Worm (Caenorhabditis elegans) whole organism, late embryonic: ENCODE data around the gene grd-6.

ENCODE experiments used
- C38D4.7 ChIP-seq: fragments of 200-800 bp; sonication (Bioruptor generic); optimal IDR thresholded peaks from 2 replicates; lab custom pipeline; 2018; ENCODE audit warnings: mild to moderate bottlenecking, missing genetic modification characterization, moderate library complexity, missing compliant biosample characterization
- K09A11.1 ChIP-seq: sonication (generic microtip); optimal IDR thresholded peaks from 2 replicates; lab custom pipeline; 2017; ENCODE audit warnings: antibody characterized with exemption, mild to moderate bottlenecking, missing genetic modification characterization, missing compliant biosample characterization; ENCODE audit not compliant: insufficient read depth
- ahr-1 ChIP-seq: sonication (generic microtip); optimal IDR thresholded peaks from 2 replicates; lab custom pipeline; 2016; ENCODE audit warnings: missing genetic modification characterization, missing compliant biosample characterization
- ceh-14 ChIP-seq: sonication (generic microtip); optimal IDR thresholded peaks from 2 replicates; lab custom pipeline; 2016; ENCODE audit warnings: missing genotype, missing genetic modification characterization, missing compliant biosample characterization
- ceh-18 ChIP-seq: sonication (generic microtip); optimal IDR thresholded peaks from 2 replicates; lab custom pipeline; 2016; ENCODE audit warnings: missing genetic modification characterization, missing compliant biosample characterization
- ceh-19 ChIP-seq: fragments of 200-800 bp; sonication (Bioruptor generic); optimal IDR thresholded peaks from 2 replicates; lab custom pipeline; 2018; ENCODE audit warnings: mild to moderate bottlenecking, missing genetic modification characterization, missing compliant biosample characterization
- ceh-2 ChIP-seq: sonication (generic microtip); optimal IDR thresholded peaks from 2 replicates; lab custom pipeline; 2016; ENCODE audit warnings: missing genotype, missing genetic modification characterization, missing compliant biosample characterization
- ceh-22 ChIP-seq: sonication (generic microtip); optimal IDR thresholded peaks from 2 replicates; lab custom pipeline; 2017; ENCODE audit warnings: missing biosample characterization, missing genetic modification characterization
- ceh-30 ChIP-seq: fragments of 150-350 bp; optimal IDR thresholded peaks from 2 replicates; lab custom pipeline; 2014; ENCODE audit warnings: missing biosample characterization, missing genetic modification characterization
- ceh-31 ChIP-seq: sonication (generic microtip); optimal IDR thresholded peaks from 2 replicates; lab custom pipeline; 2016; ENCODE audit warnings: missing genetic modification characterization, missing compliant biosample characterization
- ceh-45 ChIP-seq: fragments of 200-800 bp; sonication (Bioruptor generic); IDR thresholded peaks from 2 replicates; pipeline ENCODE4 v1.3.6; 2022; ENCODE audit warnings: missing genetic modification reagents, missing genetic modification characterization, missing compliant biosample characterization
- ceh-48 ChIP-seq: sonication (generic microtip); optimal IDR thresholded peaks from 2 replicates; lab custom pipeline; 2016; ENCODE audit warnings: missing genetic modification characterization, inconsistent platforms, missing compliant biosample characterization
- ceh-6 ChIP-seq: fragments of 200-800 bp; sonication (Bioruptor generic); optimal IDR thresholded peaks from 2 replicates; lab custom pipeline; 2018; ENCODE audit warnings: mild to moderate bottlenecking, missing genetic modification characterization, missing compliant biosample characterization
- che-1 ChIP-seq: sonication (generic microtip); optimal IDR thresholded peaks from 2 replicates; lab custom pipeline; 2016; ENCODE audit warnings: mild to moderate bottlenecking, missing genetic modification characterization, missing compliant biosample characterization
- dmd-4 ChIP-seq: sonication (generic microtip); optimal IDR thresholded peaks from 2 replicates; lab custom pipeline; 2016; ENCODE audit warnings: borderline replicate concordance, missing genetic modification characterization, missing compliant biosample characterization
- eyg-1 ChIP-seq: sonication (generic microtip); optimal IDR thresholded peaks from 2 replicates; lab custom pipeline; 2016; ENCODE audit warnings: missing genotype, missing genetic modification characterization, missing compliant biosample characterization
- fax-1 ChIP-seq: sonication (generic microtip); optimal IDR thresholded peaks from 2 replicates; lab custom pipeline; 2016; ENCODE audit warnings: missing genotype, missing genetic modification characterization, missing compliant biosample characterization
- fkh-10 ChIP-seq: fragments of 150-350 bp; optimal IDR thresholded peaks from 2 replicates; lab custom pipeline; 2014; ENCODE audit warnings: missing biosample characterization, missing genetic modification reagents, missing genetic modification characterization
- fkh-6 ChIP-seq: sonication (generic microtip); optimal IDR thresholded peaks from 2 replicates; lab custom pipeline; 2016; ENCODE audit warnings: missing genetic modification characterization, missing compliant biosample characterization
- gmeb-2 ChIP-seq: sonication (generic microtip); optimal IDR thresholded peaks from 2 replicates; lab custom pipeline; 2016; ENCODE audit warnings: missing genetic modification characterization, inconsistent platforms, missing compliant biosample characterization
- hlh-13 ChIP-seq: fragments of 200-800 bp; sonication (Bioruptor generic); optimal IDR thresholded peaks from 2 replicates; lab custom pipeline; 2018; ENCODE audit warnings: mild to moderate bottlenecking, missing genetic modification characterization, missing compliant biosample characterization
- hlh-30 ChIP-seq: sonication (generic microtip); optimal IDR thresholded peaks from 2 replicates; lab custom pipeline; 2017; ENCODE audit warnings: antibody characterized with exemption, missing genetic modification characterization, missing compliant biosample characterization; ENCODE audit not compliant: insufficient read depth
- hlh-6 ChIP-seq: sonication (generic microtip); optimal IDR thresholded peaks from 2 replicates; lab custom pipeline; 2016; ENCODE audit warnings: missing genotype, missing genetic modification characterization, missing compliant biosample characterization
- hlh-8 ChIP-seq: sonication (generic microtip); optimal IDR thresholded peaks from 2 replicates; lab custom pipeline; 2016; ENCODE audit warnings: missing genotype, missing genetic modification characterization, missing compliant biosample characterization
- lim-6 ChIP-seq: sonication (generic microtip); optimal IDR thresholded peaks from 2 replicates; lab custom pipeline; 2016; ENCODE audit warnings: missing genetic modification characterization, missing compliant biosample characterization
- lin-11 ChIP-seq: fragments of 200-800 bp; sonication (Bioruptor generic); optimal IDR thresholded peaks from 2 replicates; lab custom pipeline; 2018; ENCODE audit warnings: mild to moderate bottlenecking, missing genetic modification characterization, missing compliant biosample characterization
- madf-2 ChIP-seq: sonication (generic microtip); optimal IDR thresholded peaks from 2 replicates; lab custom pipeline; 2017; ENCODE audit warnings: missing genetic modification characterization, missing compliant biosample characterization
- nhr-11 ChIP-seq: fragments of 150-350 bp; optimal IDR thresholded peaks from 2 replicates; lab custom pipeline; 2014; ENCODE audit warnings: missing biosample characterization, missing genetic modification characterization
- odd-2 ChIP-seq: sonication (generic microtip); optimal IDR thresholded peaks from 2 replicates; lab custom pipeline; 2017; ENCODE audit warnings: antibody characterized with exemption, mild to moderate bottlenecking, missing genetic modification characterization, missing compliant biosample characterization
- pag-3 ChIP-seq: sonication (generic microtip); optimal IDR thresholded peaks from 2 replicates; lab custom pipeline; 2016; ENCODE audit warnings: missing compliant biosample characterization, missing genetic modification characterization, borderline replicate concordance
- pha-2 ChIP-seq: sonication (generic microtip); optimal IDR thresholded peaks from 2 replicates; lab custom pipeline; 2017; ENCODE audit warnings: mild to moderate bottlenecking, missing genetic modification characterization, missing compliant biosample characterization
- pha-4 ChIP-seq: fragments of 150-350 bp; optimal IDR thresholded peaks from 2 replicates; lab custom pipeline; 2018; ENCODE audit warnings: missing biosample characterization, missing genetic modification reagents, missing genetic modification characterization
- pqm-1 ChIP-seq: sonication (generic microtip); optimal IDR thresholded peaks from 2 replicates; lab custom pipeline; 2016; ENCODE audit warnings: missing genetic modification characterization, missing compliant biosample characterization
- ref-2 ChIP-seq: sonication (generic microtip); optimal IDR thresholded peaks from 2 replicates; lab custom pipeline; 2016; ENCODE audit warnings: missing genetic modification characterization, missing compliant biosample characterization
- sdc-2 ChIP-seq: sonication (generic microtip); optimal IDR thresholded peaks from 2 replicates; lab custom pipeline; 2016; ENCODE audit warnings: missing genotype, missing genetic modification characterization, missing compliant biosample characterization
- sox-4 ChIP-seq: sonication (generic microtip); optimal IDR thresholded peaks from 2 replicates; lab custom pipeline; 2017; ENCODE audit warnings: mild to moderate bottlenecking, missing genetic modification characterization, inconsistent platforms, missing compliant biosample characterization
- tbx-2 ChIP-seq: sonication (generic microtip); optimal IDR thresholded peaks from 2 replicates; lab custom pipeline; 2016; ENCODE audit warnings: missing genetic modification characterization, missing compliant biosample characterization
- unc-3 ChIP-seq, 2 experiments: fragments of 200-800 bp in 1 of 2; sonication (Bioruptor generic) in 1 of 2; sonication (generic microtip) in 1 of 2; conservative IDR thresholded peaks in 1 of 2; optimal IDR thresholded peaks in 1 of 2; 2 replicates each; pipeline versions ENCODE4 v1.3.6 to Lab custom; 2016 to 2022; ENCODE audit warnings: missing compliant biosample characterization in 2 of 2, missing genetic modification characterization in 2 of 2, missing genetic modification reagents in 1 of 2
- unc-42 ChIP-seq: sonication (generic microtip); optimal IDR thresholded peaks from 2 replicates; lab custom pipeline; 2016; ENCODE audit warnings: missing genotype, missing genetic modification characterization, missing compliant biosample characterization
- unc-55 ChIP-seq: sonication (generic microtip); optimal IDR thresholded peaks from 2 replicates; lab custom pipeline; 2017; ENCODE audit warnings: missing biosample characterization, missing genetic modification reagents, missing genetic modification characterization
- unc-86 ChIP-seq: sonication (generic microtip); optimal IDR thresholded peaks from 2 replicates; lab custom pipeline; 2016; ENCODE audit warnings: missing genetic modification characterization, missing compliant biosample characterization
- zip-5 ChIP-seq: sonication (generic microtip); optimal IDR thresholded peaks from 2 replicates; lab custom pipeline; 2016; ENCODE audit warnings: missing genetic modification characterization, missing compliant biosample characterization
- ztf-16 ChIP-seq: sonication (generic microtip); optimal IDR thresholded peaks from 2 replicates; lab custom pipeline; 2017; ENCODE audit warnings: missing genetic modification characterization, missing compliant biosample characterization

grd-6 gene

ce11 chrV:9262708-9263107 is 41.0 kb downstream of the grd-6 start:
- TF ChIP-seq C38D4.7 (GFP tag; lab: Kevin White, UChicago) (no peak), unc-42 (tag; lab: Kevin White, UChicago) (no peak), hlh-30 (tag; lab: Kevin White, UChicago) (no peak), lin-11 (tag; lab: Kevin White, UChicago) (no peak), pqm-1 (tag; lab: Kevin White, UChicago) (no peak), ceh-18 (tag; lab: Kevin White, UChicago) (no peak), ceh-6 (GFP tag; lab: Kevin White, UChicago) (no peak), nhr-11 (tag; lab: Kevin White, UChicago) (no peak), tbx-2 (tag; lab: Kevin White, UChicago) (no peak), gmeb-2 (tag; lab: Kevin White, UChicago) (no peak), ceh-45 (GFP tag; lab: Robert Waterston, UW) (no peak), hlh-8 (tag; lab: Kevin White, UChicago) (no peak), unc-86 (tag; lab: Kevin White, UChicago) (no peak), ztf-16 (tag; lab: Kevin White, UChicago) (no peak)

- TF ChIP-seq che-1 (tag; lab: Kevin White, UChicago) = no peak
- no peak for TF ChIP-seq ceh-14 (tag; lab: Kevin White, UChicago)
- TF ChIP-seq hlh-13 (GFP tag; lab: Kevin White, UChicago) = no peak
- no peak for TF ChIP-seq pqm-1 (tag; lab: Kevin White, UChicago)
- no peak for TF ChIP-seq lim-6
Measured at ce11 chrV:9266399-9266798, 44.7 kb downstream of the grd-6 start, which contains the start of gene slc-17.7. TSS of gene slc-17.7 (minus strand) at chrV:9266499.

ce11 chrV:9268202-9268601 is 46.5 kb downstream of the grd-6 start:
- TF ChIP-seq madf-2 = no peak
- no peak for TF ChIP-seq zip-5 (tag; lab: Kevin White, UChicago)
- no peak for TF ChIP-seq ceh-18 (tag; lab: Kevin White, UChicago)
- TF ChIP-seq ceh-19 (GFP tag; lab: Kevin White, UChicago) = no peak
- no peak for TF ChIP-seq odd-2 (tag; lab: Kevin White, UChicago)
- TF ChIP-seq ref-2 = no peak
- no peak for TF ChIP-seq hlh-30 (tag; lab: Kevin White, UChicago)
- TF ChIP-seq ceh-31 (tag; lab: Kevin White, UChicago) = no peak
- no peak for TF ChIP-seq unc-3 (GFP tag; conservative IDR thresholded peaks at IDR 0.05; lab: Robert Waterston, UW)
- no peak for TF ChIP-seq unc-3 (tag; optimal IDR thresholded peaks at IDR 0.05; lab: Kevin White, UChicago)
- TF ChIP-seq pag-3 (tag; lab: Kevin White, UChicago) = no peak

ce11 chrV:9270442-9270841 is 48.8 kb downstream of the grd-6 start:
- TF ChIP-seq fkh-10 (GFP tag; lab: Kevin White, UChicago) = no peak
- no peak for TF ChIP-seq hlh-13 (GFP tag; lab: Kevin White, UChicago)
- no peak for TF ChIP-seq ceh-30 (tag; lab: Kevin White, UChicago)
- peak; percentile 11 for TF ChIP-seq ceh-18 (tag; lab: Kevin White, UChicago)
- no peak for TF ChIP-seq fkh-6 (tag; lab: Kevin White, UChicago)
- no peak for TF ChIP-seq fax-1 (tag; lab: Kevin White, UChicago)
- no peak for TF ChIP-seq ceh-48 (tag; lab: Kevin White, UChicago)
- TF ChIP-seq dmd-4 (tag; lab: Kevin White, UChicago) = no peak
- no peak for TF ChIP-seq hlh-6 (tag; lab: Kevin White, UChicago)
- peak; percentile 47 for TF ChIP-seq ceh-31 (tag; lab: Kevin White, UChicago)
- TF ChIP-seq nhr-11 (tag; lab: Kevin White, UChicago) = no peak
- TF ChIP-seq ahr-1 = no peak
- no peak for TF ChIP-seq ceh-2 (tag; lab: Kevin White, UChicago)
- TF ChIP-seq eyg-1 = no peak
- TF ChIP-seq ceh-22 (tag; lab: Kevin White, UChicago) = no peak
- no peak for TF ChIP-seq ref-2
- TF ChIP-seq K09A11.1 = no peak
- TF ChIP-seq pqm-1 (tag; lab: Kevin White, UChicago) = no peak
- peak; percentile 7 for TF ChIP-seq tbx-2 (tag; lab: Kevin White, UChicago)
- TF ChIP-seq unc-55 = no peak
- no peak for TF ChIP-seq pha-4
- peak; percentile 35 for TF ChIP-seq unc-42 (tag; lab: Kevin White, UChicago)
- TF ChIP-seq sox-4 (tag; lab: Kevin White, UChicago) = no peak
- TF ChIP-seq pha-2 (tag; lab: Kevin White, UChicago) = no peak
- TF ChIP-seq sdc-2 (tag; lab: Kevin White, UChicago) = no peak
